Fruit fly (Drosophila melanogaster): ENCODE results near the gene dally.

dm6 chr3L:8851950-8852349, 24.6 kb downstream of the dally start:
- TF ChIP-seq Dif (GFP tag; optimal IDR thresholded peaks at IDR 0.05; ENCODE audit: partially characterized antibody) (no peak), psq (GFP tag; optimal IDR thresholded peaks at IDR 0.05) (no peak), fru (GFP tag; optimal IDR thresholded peaks at IDR 0.05) (no peak), CG32264 (GFP tag; optimal IDR thresholded peaks at IDR 0.05) (no peak), Hr83 (GFP tag; optimal IDR thresholded peaks at IDR 0.05; ENCODE audit: poor library complexity, severe bottlenecking) (no peak), jim (GFP tag; optimal IDR thresholded peaks at IDR 0.05) (no peak), sv (GFP tag; optimal IDR thresholded peaks at IDR 0.05) (no peak)
